Fruit fly (Drosophila melanogaster) whole organism, embryonic: Measurements from ENCODE around the gene CG9263.

Experiments used
- Antp ChIP-seq: fragments of 200-800 bp; sonication (Bioruptor generic); optimal IDR thresholded peaks from 3 replicates; lab custom pipeline; 2016; ENCODE audit warnings: missing biosample characterization, missing genetic modification characterization
- Bdp1 ChIP-seq: fragments of 200-800 bp; sonication (Bioruptor generic); optimal IDR thresholded peaks from 3 replicates; lab custom pipeline; 2016; ENCODE audit warnings: missing biosample characterization, missing genetic modification characterization
- Bteb2 ChIP-seq: fragments of 200-800 bp; sonication (Bioruptor generic); optimal IDR thresholded peaks from 2 replicates; lab custom pipeline; 2016; ENCODE audit warnings: missing biosample characterization, missing genetic modification characterization
- CG10267 ChIP-seq: fragments of 200-800 bp; sonication (Bioruptor generic); optimal IDR thresholded peaks from 2 replicates; lab custom pipeline; 2018; ENCODE audit warnings: missing biosample characterization, mild to moderate bottlenecking, missing genetic modification characterization, moderate library complexity
- CG11723 ChIP-seq: fragments of 200-800 bp; sonication (Bioruptor generic); optimal IDR thresholded peaks from 2 replicates; lab custom pipeline; 2017; ENCODE audit warnings: missing biosample characterization, mild to moderate bottlenecking, missing genetic modification characterization
- CG12071 ChIP-seq: fragments of 200-800 bp; sonication (Bioruptor generic); optimal IDR thresholded peaks from 3 replicates; lab custom pipeline; 2018; ENCODE audit warnings: missing biosample characterization, mild to moderate bottlenecking, missing genetic modification characterization
- CG12219 ChIP-seq: fragments of 200-800 bp; sonication (Bioruptor generic); optimal IDR thresholded peaks from 3 replicates; lab custom pipeline; 2018; ENCODE audit warnings: missing biosample characterization, mild to moderate bottlenecking, missing genetic modification characterization
- CG12391 ChIP-seq: fragments of 200-800 bp; sonication (Bioruptor generic); optimal IDR thresholded peaks from 3 replicates; lab custom pipeline; 2018; ENCODE audit warnings: missing biosample characterization, mild to moderate bottlenecking, missing genetic modification characterization, moderate library complexity
- CG12769 ChIP-seq: fragments of 200-800 bp; sonication (Bioruptor generic); optimal IDR thresholded peaks from 2 replicates; lab custom pipeline; 2019; ENCODE audit warnings: missing biosample characterization, mild to moderate bottlenecking, missing genetic modification characterization, moderate library complexity
- CG15479 ChIP-seq: fragments of 200-800 bp; sonication (Bioruptor generic); optimal IDR thresholded peaks from 3 replicates; lab custom pipeline; 2019; ENCODE audit warnings: missing biosample characterization, mild to moderate bottlenecking, missing genetic modification characterization, moderate library complexity
- CG1603 ChIP-seq: fragments of 200-800 bp; sonication (Bioruptor generic); optimal IDR thresholded peaks from 2 replicates; lab custom pipeline; 2019; ENCODE audit warnings: missing biosample characterization, mild to moderate bottlenecking, missing genetic modification characterization, moderate library complexity
- CG1647 ChIP-seq: fragments of 200-800 bp; sonication (Bioruptor generic); optimal IDR thresholded peaks from 3 replicates; lab custom pipeline; 2016; ENCODE audit warnings: missing biosample characterization, missing genetic modification characterization
- CG17912 ChIP-seq: fragments of 200-800 bp; sonication (Bioruptor generic); optimal IDR thresholded peaks from 2 replicates; lab custom pipeline; 2018; ENCODE audit warnings: missing biosample characterization, mild to moderate bottlenecking, missing genetic modification characterization
- CG18262 ChIP-seq: fragments of 200-800 bp; optimal IDR thresholded peaks from 3 replicates; lab custom pipeline; 2019; ENCODE audit warnings: missing biosample characterization, mild to moderate bottlenecking, missing genetic modification characterization, moderate library complexity
- CG2889 ChIP-seq: fragments of 200-800 bp; sonication (Bioruptor generic); IDR thresholded peaks from 3 replicates; pipeline ENCODE4 v1.3.6; 2022; ENCODE audit warnings: missing biosample characterization, missing genetic modification characterization
- CG32532 ChIP-seq: fragments of 200-800 bp; sonication (Bioruptor generic); IDR thresholded peaks from 2 replicates; pipeline ENCODE4 v1.3.6; 2022; ENCODE audit warnings: missing biosample characterization, missing genetic modification characterization
- CG3995 ChIP-seq: fragments of 200-800 bp; sonication (Bioruptor generic); optimal IDR thresholded peaks from 3 replicates; lab custom pipeline; 2016; ENCODE audit warnings: missing biosample characterization, missing genetic modification characterization
- CG4328 ChIP-seq: fragments of 200-800 bp; sonication (Bioruptor generic); optimal IDR thresholded peaks from 3 replicates; lab custom pipeline; 2017; ENCODE audit warnings: missing biosample characterization, missing genetic modification reagents, missing genetic modification characterization
- CG4854 ChIP-seq: fragments of 200-800 bp; sonication (Bioruptor generic); optimal IDR thresholded peaks from 2 replicates; lab custom pipeline; 2016; ENCODE audit warnings: missing biosample characterization, missing genetic modification characterization, inconsistent platforms
- CG9727 ChIP-seq: fragments of 200-800 bp; sonication (Bioruptor generic); optimal IDR thresholded peaks from 3 replicates; lab custom pipeline; 2017; ENCODE audit warnings: missing biosample characterization, mild to moderate bottlenecking, missing genetic modification characterization
- CG9817 ChIP-seq: fragments of 200-800 bp; sonication (Bioruptor generic); optimal IDR thresholded peaks from 2 replicates; lab custom pipeline; 2018; ENCODE audit warnings: missing biosample characterization, mild to moderate bottlenecking, missing genetic modification characterization, moderate library complexity
- Dip3 ChIP-seq: fragments of 200-800 bp; sonication (Bioruptor generic); optimal IDR thresholded peaks from 3 replicates; lab custom pipeline; 2016; ENCODE audit warnings: missing biosample characterization, missing genetic modification characterization
- HHEX ChIP-seq: fragments of 200-800 bp; sonication (Bioruptor generic); optimal IDR thresholded peaks from 3 replicates; lab custom pipeline; 2017; ENCODE audit warnings: missing biosample characterization, mild to moderate bottlenecking, missing genetic modification characterization, missing genetic modification reagents
- HLH3B ChIP-seq: fragments of 200-800 bp; sonication (Bioruptor generic); IDR thresholded peaks from 2 replicates; pipeline ENCODE4 v1.3.6; 2022; ENCODE audit warnings: missing biosample characterization, missing genetic modification characterization
- Oli ChIP-seq: fragments of 200-800 bp; sonication (Bioruptor generic); optimal IDR thresholded peaks from 2 replicates; lab custom pipeline; 2018; ENCODE audit warnings: missing biosample characterization, mild to moderate bottlenecking, missing genetic modification characterization, moderate library complexity
- Poxn ChIP-seq: fragments of 200-800 bp; sonication (Bioruptor generic); IDR thresholded peaks from 2 replicates; pipeline ENCODE4 v1.3.6; 2022; ENCODE audit warnings: missing biosample characterization, missing genetic modification characterization
- Rfx ChIP-seq: fragments of 200-800 bp; sonication (Bioruptor generic); IDR thresholded peaks from 2 replicates; pipeline ENCODE4 v1.3.6; 2022; ENCODE audit warnings: missing biosample characterization, missing genetic modification characterization
- Trl ChIP-seq, 3 experiments: fragments of >200 bp in 2 of 3; fragments of 200-800 bp in 1 of 3; sonication (Bioruptor generic) in 1 of 3; optimal IDR thresholded peaks; 2 replicates in 1 of 3; 3 replicates in 2 of 3; lab custom pipeline; 2016 to 2017; ENCODE audit warnings: missing biosample characterization in 1 of 3, missing genetic modification characterization in 1 of 3
- bcd ChIP-seq: fragments of 200-800 bp; sonication (Bioruptor generic); optimal IDR thresholded peaks from 2 replicates; lab custom pipeline; 2017; ENCODE audit warnings: missing biosample characterization, mild to moderate bottlenecking, missing genetic modification characterization
- da ChIP-seq: fragments of 200-800 bp; sonication (Bioruptor generic); optimal IDR thresholded peaks from 2 replicates; lab custom pipeline; 2016; ENCODE audit warnings: missing biosample characterization, missing genetic modification characterization
- dimm ChIP-seq: fragments of 200-800 bp; sonication (Bioruptor generic); IDR thresholded peaks from 2 replicates; pipeline ENCODE4 v1.3.6; 2022; ENCODE audit warnings: missing biosample characterization, missing genetic modification characterization
- esg ChIP-seq: fragments of 200-800 bp; sonication (Bioruptor generic); conservative IDR thresholded peaks from 2 replicates; pipeline ENCODE4 v1.3.6; 2022; ENCODE audit warnings: missing biosample characterization, missing genetic modification characterization
- fru ChIP-seq: fragments of >200 bp; optimal IDR thresholded peaks from 2 replicates; lab custom pipeline; 2017
- ftz-f1 ChIP-seq: fragments of 200-800 bp; sonication (Bioruptor generic); optimal IDR thresholded peaks from 2 replicates; lab custom pipeline; 2016; ENCODE audit warnings: missing biosample characterization, missing genetic modification characterization
- grau ChIP-seq: fragments of 200-800 bp; optimal IDR thresholded peaks from 3 replicates; lab custom pipeline; 2019; ENCODE audit warnings: missing biosample characterization, mild to moderate bottlenecking, missing genetic modification characterization, moderate library complexity
- mam ChIP-seq: fragments of 200-800 bp; sonication (Bioruptor generic); optimal IDR thresholded peaks from 3 replicates; lab custom pipeline; 2016; ENCODE audit warnings: missing biosample characterization, missing genetic modification characterization
- nerfin-2 ChIP-seq: fragments of 200-800 bp; sonication (Bioruptor generic); IDR thresholded peaks from 2 replicates; pipeline ENCODE4 v1.3.6; 2022; ENCODE audit warnings: missing biosample characterization, missing genetic modification characterization; ENCODE audit not compliant: partially characterized antibody
- org-1 ChIP-seq: fragments of 200-800 bp; sonication (Bioruptor generic); optimal IDR thresholded peaks from 2 replicates; lab custom pipeline; 2017; ENCODE audit warnings: missing biosample characterization, missing genetic modification characterization
- prd ChIP-seq, 3 experiments: fragments of >200 bp in 2 of 3; fragments of 200-800 bp in 1 of 3; sonication (Bioruptor generic) in 1 of 3; optimal IDR thresholded peaks in 2 of 3; IDR thresholded peaks in 1 of 3; 2 replicates in 2 of 3; 3 replicates in 1 of 3; pipeline versions ENCODE4 v1.3.6 to Lab custom; 2017 to 2022; ENCODE audit warnings: missing biosample characterization in 1 of 3, missing genetic modification characterization in 1 of 3
- ranshi ChIP-seq: fragments of 200-800 bp; sonication (Bioruptor generic); IDR thresholded peaks from 2 replicates; pipeline ENCODE4 v1.3.6; 2022; ENCODE audit warnings: missing biosample characterization, missing genetic modification characterization
- row ChIP-seq: fragments of 200-800 bp; sonication (Bioruptor generic); IDR thresholded peaks from 3 replicates; pipeline ENCODE4 v1.3.6; 2022; ENCODE audit warnings: missing biosample characterization, missing genetic modification characterization
- sens ChIP-seq: fragments of 200-800 bp; sonication (Bioruptor generic); peaks from one replicate; lab custom pipeline; 2016; ENCODE audit warnings: missing biosample characterization, missing genetic modification characterization
- slbo ChIP-seq: fragments of 200-800 bp; sonication (Bioruptor generic); IDR thresholded peaks from 2 replicates; pipeline ENCODE4 v1.3.6; 2022; ENCODE audit warnings: missing biosample characterization, missing genetic modification characterization
- sob ChIP-seq: fragments of 200-800 bp; sonication (Bioruptor generic); IDR thresholded peaks from 2 replicates; pipeline ENCODE4 v1.3.6; 2022; ENCODE audit warnings: missing biosample characterization, missing genetic modification characterization
- tap ChIP-seq: fragments of 200-800 bp; optimal IDR thresholded peaks from 3 replicates; lab custom pipeline; 2019; ENCODE audit warnings: missing biosample characterization, mild to moderate bottlenecking, missing genetic modification characterization, moderate library complexity
- trh ChIP-seq: fragments of 200-800 bp; sonication (Bioruptor generic); optimal IDR thresholded peaks from 2 replicates; lab custom pipeline; 2016; ENCODE audit warnings: missing biosample characterization, missing genetic modification characterization
- unc-4 ChIP-seq: fragments of 200-800 bp; sonication (Bioruptor generic); IDR thresholded peaks from 2 replicates; pipeline ENCODE4 v1.3.6; 2022; ENCODE audit warnings: missing biosample characterization, missing genetic modification characterization; ENCODE audit not compliant: partially characterized antibody
- zen2 ChIP-seq: fragments of 200-800 bp; sonication (Bioruptor generic); IDR thresholded peaks from 3 replicates; pipeline ENCODE4 v1.3.6; 2022; ENCODE audit warnings: missing biosample characterization, missing genetic modification characterization; ENCODE audit not compliant: partially characterized antibody

CG9263 gene

dm6 chr2L:13512182-13513032 is 30.0 kb downstream of the CG9263 start (continued):
- TF ChIP-seq Poxn (GFP tag; lab: Robert Waterston, UW) (no peak), nerfin-2 (no peak), CG15479 (no peak), esg (GFP tag; lab: Robert Waterston, UW) (peak; percentile 23; the same call in 1 of the 2 replicates), unc-4 (GFP tag; lab: Robert Waterston, UW) (no peak), tap (tag; lab: Kevin White, UChicago) (peak; percentile 4), Bteb2 (peak; percentile 26), Trl (optimal IDR thresholded peaks at IDR 0.05; lab: Kevin White, UChicago) (peak; percentile 43 to 95), Trl (GFP tag; optimal IDR thresholded peaks at IDR 0.05; lab: Kevin White, UChicago) (no peak), ranshi (GFP tag; lab: Robert Waterston, UW) (peak; percentile 38; the same call in 1 of the 2 replicates), CG12219 (peak; percentile 18), CG4854 (GFP tag; lab: Kevin White, UChicago) (peak; percentile 21), dimm (GFP tag; lab: Robert Waterston, UW) (0 out of 2 replicates have a peak, but pooled peaks have one; percentile 19), sens (peak; percentile 75), Bdp1 (GFP tag; lab: Kevin White, UChicago) (no peak), zen2 (0 out of 3 replicates have a peak, but pooled peaks have one; percentile 6), CG12391 (tag; lab: Kevin White, UChicago) (peak; percentile 41), grau (tag; lab: Kevin White, UChicago) (peak; percentile 87), CG3995 (GFP tag; lab: Kevin White, UChicago) (no peak), CG10267 (tag; lab: Kevin White, UChicago) (no peak), org-1 (peak; percentile 24), CG17912 (GFP tag; lab: Kevin White, UChicago) (no peak), CG11723 (GFP tag; lab: Kevin White, UChicago) (no peak), CG12769 (tag; lab: Kevin White, UChicago) (peak; percentile 60), prd (optimal IDR thresholded peaks at IDR 0.05; lab: Kevin White, UChicago) (no peak), prd (GFP tag; IDR thresholded peaks at IDR 0.05; lab: Robert Waterston, UW) (peak; percentile 45; the same call in 2 of the 3 replicates), CG9727 (peak; percentile 56), mam (GFP tag; lab: Kevin White, UChicago) (peak; percentile 27), CG1603 (tag; lab: Kevin White, UChicago) (peak; percentile 49), sob (peak; percentile 54), Antp (GFP tag; lab: Kevin White, UChicago) (peak; percentile 10), CG12071 (no peak), row (GFP tag; lab: Robert Waterston, UW) (peak; percentile 73), CG1647 (GFP tag; lab: Kevin White, UChicago) (peak; percentile 12), da (peak; percentile 40), trh (no peak), CG4328 (GFP tag; lab: Kevin White, UChicago) (no peak), bcd (GFP tag; lab: Kevin White, UChicago) (peak; percentile 7), Rfx (peak; percentile 64), CG2889 (GFP tag; lab: Robert Waterston, UW) (peak; percentile 60; the same call in 1 of the 3 replicates), CG18262 (peak; percentile 18), Dip3 (GFP tag; lab: Kevin White, UChicago) (peak; percentile 22), HHEX (GFP tag; lab: Kevin White, UChicago) (peak; percentile 19), CG32532 (GFP tag; lab: Robert Waterston, UW) (peak; percentile 37; the same call in 1 of the 2 replicates), ftz-f1 (no peak), CG9817 (tag; lab: Kevin White, UChicago) (peak; percentile 34), HLH3B (GFP tag; lab: Robert Waterston, UW) (peak; percentile 55), Oli (tag; lab: Kevin White, UChicago) (peak; percentile 57), slbo (GFP tag; lab: Robert Waterston, UW) (peak; percentile 71), fru (lab: Kevin White, UChicago) (no peak)
